Fruit fly (Drosophila melanogaster) whole organism, embryonic: Measurements from ENCODE around the gene Ccp84Ad.

Experiments
- Atf3 ChIP-seq: fragments of 200-800 bp; sonication (Bioruptor generic); optimal IDR thresholded peaks from 3 replicates; lab custom pipeline; 2016; ENCODE audit warnings: missing biosample characterization, missing genetic modification characterization
- CG10209 ChIP-seq: fragments of 200-800 bp; sonication (Bioruptor generic); optimal IDR thresholded peaks from 3 replicates; lab custom pipeline; 2017; ENCODE audit warnings: missing biosample characterization, mild to moderate bottlenecking, missing genetic modification characterization, missing genetic modification reagents
- CG10565 ChIP-seq: fragments of 200-800 bp; sonication (Bioruptor generic); optimal IDR thresholded peaks from 3 replicates; lab custom pipeline; 2016; ENCODE audit warnings: missing biosample characterization, mild to moderate bottlenecking, missing genetic modification characterization
- CG11085 ChIP-seq: fragments of 200-800 bp; sonication (Bioruptor generic); IDR thresholded peaks from 2 replicates; pipeline ENCODE4 v1.3.6; 2022; ENCODE audit warnings: missing biosample characterization, missing genetic modification characterization
- CG1233 ChIP-seq: fragments of 200-800 bp; sonication (Bioruptor generic); optimal IDR thresholded peaks from 4 replicates; lab custom pipeline; 2018; ENCODE audit warnings: missing biosample characterization, mild to moderate bottlenecking, missing genetic modification characterization
- CG13775 ChIP-seq: fragments of 200-800 bp; sonication (Bioruptor generic); optimal IDR thresholded peaks from 3 replicates; lab custom pipeline; 2017; ENCODE audit warnings: missing biosample characterization, mild to moderate bottlenecking, missing genetic modification characterization
- CG15601 ChIP-seq: fragments of 200-800 bp; sonication (Bioruptor generic); optimal IDR thresholded peaks from 3 replicates; lab custom pipeline; 2019; ENCODE audit warnings: missing biosample characterization, mild to moderate bottlenecking, missing genetic modification characterization, moderate library complexity
- CG16779 ChIP-seq: fragments of 200-800 bp; sonication (Bioruptor generic); IDR thresholded peaks from 2 replicates; pipeline ENCODE4 v1.3.6; 2022; ENCODE audit warnings: missing biosample characterization, missing genetic modification characterization
- CG1792 ChIP-seq: fragments of 200-800 bp; sonication (Bioruptor generic); optimal IDR thresholded peaks from 2 replicates; lab custom pipeline; 2016; ENCODE audit warnings: missing biosample characterization, missing genetic modification characterization
- CG2199 ChIP-seq: fragments of 200-800 bp; sonication (Bioruptor generic); IDR thresholded peaks from 3 replicates; pipeline ENCODE4 v1.3.6; 2022; ENCODE audit warnings: missing biosample characterization, missing genetic modification characterization
- CG2202 ChIP-seq: fragments of 200-800 bp; sonication (Bioruptor generic); optimal IDR thresholded peaks from 2 replicates; lab custom pipeline; 2018; ENCODE audit warnings: missing biosample characterization, mild to moderate bottlenecking, missing genetic modification characterization
- CG3065 ChIP-seq: fragments of 200-800 bp; sonication (Bioruptor generic); optimal IDR thresholded peaks from 2 replicates; lab custom pipeline; 2016; ENCODE audit warnings: missing biosample characterization, missing genetic modification characterization
- CG43689 ChIP-seq: fragments of 200-800 bp; sonication (Bioruptor generic); IDR thresholded peaks from 2 replicates; pipeline ENCODE4 v1.3.6; 2022; ENCODE audit warnings: missing biosample characterization, missing genetic modification characterization
- CG4404 ChIP-seq: fragments of 200-800 bp; sonication (Bioruptor generic); IDR thresholded peaks from 2 replicates; pipeline ENCODE4 v1.3.6; 2022; ENCODE audit warnings: missing biosample characterization, missing genetic modification characterization
- CG4617 ChIP-seq: fragments of 200-800 bp; sonication (Bioruptor generic); optimal IDR thresholded peaks from 3 replicates; lab custom pipeline; 2016; ENCODE audit warnings: missing biosample characterization, missing genetic modification characterization, borderline replicate concordance
- CG6791 ChIP-seq: fragments of 200-800 bp; sonication (Bioruptor generic); IDR thresholded peaks from 3 replicates; pipeline ENCODE4 v1.3.6; 2022; ENCODE audit warnings: missing biosample characterization, missing genetic modification characterization; ENCODE audit not compliant: partially characterized antibody
- CG7357 ChIP-seq: fragments of 200-800 bp; sonication (Bioruptor generic); IDR thresholded peaks from 3 replicates; pipeline ENCODE4 v1.3.6; 2022; ENCODE audit warnings: missing biosample characterization, missing genetic modification characterization
- CG7839 ChIP-seq: fragments of 200-800 bp; sonication (Bioruptor generic); optimal IDR thresholded peaks from 3 replicates; lab custom pipeline; 2018; ENCODE audit warnings: missing biosample characterization, mild to moderate bottlenecking, missing genetic modification characterization, moderate library complexity
- CG8478 ChIP-seq: fragments of >200 bp; optimal IDR thresholded peaks from 2 replicates; lab custom pipeline; 2018
- D ChIP-seq, 2 experiments: fragments of 200-800 bp in 1 of 2; fragments of >200 bp in 1 of 2; sonication (Bioruptor generic) in 1 of 2; optimal IDR thresholded peaks; 2 replicates in 1 of 2; 3 replicates in 1 of 2; lab custom pipeline; 2017; ENCODE audit warnings: mild to moderate bottlenecking in 1 of 2, missing biosample characterization in 1 of 2, missing genetic modification characterization in 1 of 2, missing genetic modification reagents in 1 of 2
- D19B ChIP-seq: fragments of 200-800 bp; sonication (Bioruptor generic); optimal IDR thresholded peaks from 2 replicates; lab custom pipeline; 2017; ENCODE audit warnings: missing biosample characterization, mild to moderate bottlenecking, missing genetic modification characterization
- Dip3 ChIP-seq: fragments of 200-800 bp; sonication (Bioruptor generic); optimal IDR thresholded peaks from 3 replicates; lab custom pipeline; 2016; ENCODE audit warnings: missing biosample characterization, missing genetic modification characterization
- Dll ChIP-seq: fragments of 200-800 bp; sonication (Bioruptor generic); IDR thresholded peaks from 4 replicates; pipeline ENCODE4 v1.3.6; 2022; ENCODE audit warnings: missing biosample characterization, missing genetic modification characterization; ENCODE audit not compliant: partially characterized antibody
- Dref ChIP-seq: fragments of 200-800 bp; sonication (Bioruptor generic); IDR thresholded peaks from 2 replicates; pipeline ENCODE4 v1.3.6; 2022; ENCODE audit warnings: missing biosample characterization, missing genetic modification characterization
- H15 ChIP-seq: fragments of 200-800 bp; sonication (Bioruptor generic); IDR thresholded peaks from 3 replicates; pipeline ENCODE4 v1.3.6; 2022; ENCODE audit warnings: missing biosample characterization, missing genetic modification characterization
- HHEX ChIP-seq: fragments of 200-800 bp; sonication (Bioruptor generic); optimal IDR thresholded peaks from 3 replicates; lab custom pipeline; 2017; ENCODE audit warnings: missing biosample characterization, mild to moderate bottlenecking, missing genetic modification characterization, missing genetic modification reagents
- Hmr ChIP-seq: fragments of 200-800 bp; sonication (Bioruptor generic); optimal IDR thresholded peaks from 3 replicates; lab custom pipeline; 2017; ENCODE audit warnings: mild to moderate bottlenecking, missing biosample characterization, missing genetic modification reagents, missing genetic modification characterization
- Hr78 ChIP-seq, 2 experiments: fragments of 200-800 bp in 1 of 2; fragments of >200 bp in 1 of 2; sonication (Bioruptor generic) in 1 of 2; optimal IDR thresholded peaks; 2 replicates each; lab custom pipeline; 2017 to 2019; ENCODE audit warnings: missing biosample characterization in 2 of 2, missing genetic modification characterization in 2 of 2, mild to moderate bottlenecking in 1 of 2, moderate library complexity in 1 of 2
- Mad ChIP-seq: fragments of 200-800 bp; sonication (Bioruptor generic); optimal IDR thresholded peaks from 2 replicates; lab custom pipeline; 2016; ENCODE audit warnings: missing biosample characterization, missing genetic modification characterization
- Med ChIP-seq: fragments of 200-800 bp; sonication (Bioruptor generic); peaks from one replicate; lab custom pipeline; 2016; ENCODE audit warnings: missing biosample characterization, missing genetic modification characterization, mild to moderate bottlenecking, inconsistent platforms, moderate library complexity
- Opbp ChIP-seq: fragments of 200-800 bp; sonication (Bioruptor generic); IDR thresholded peaks from 3 replicates; pipeline ENCODE4 v1.3.6; 2022; ENCODE audit warnings: missing biosample characterization, missing genetic modification characterization; ENCODE audit not compliant: partially characterized antibody
- Rfx ChIP-seq: fragments of 200-800 bp; sonication (Bioruptor generic); IDR thresholded peaks from 2 replicates; pipeline ENCODE4 v1.3.6; 2022; ENCODE audit warnings: missing biosample characterization, missing genetic modification characterization
- Sin3A ChIP-seq: fragments of >200 bp; optimal IDR thresholded peaks from 2 replicates; lab custom pipeline; 2018
- az2 ChIP-seq: fragments of 200-800 bp; sonication (Bioruptor generic); optimal IDR thresholded peaks from 3 replicates; lab custom pipeline; 2016; ENCODE audit warnings: missing biosample characterization, missing genetic modification characterization
- bab2 ChIP-seq: fragments of 200-800 bp; sonication (Bioruptor generic); optimal IDR thresholded peaks from 2 replicates; lab custom pipeline; 2016; ENCODE audit warnings: missing biosample characterization, missing genetic modification characterization
- bsh ChIP-seq, 2 experiments: fragments of 200-800 bp; sonication (Bioruptor generic); optimal IDR thresholded peaks; 2 replicates each; lab custom pipeline; 2017 to 2018; ENCODE audit warnings: mild to moderate bottlenecking in 2 of 2, missing biosample characterization in 2 of 2, missing genetic modification characterization in 2 of 2, moderate library complexity in 1 of 2
- crc ChIP-seq: fragments of 200-800 bp; sonication (Bioruptor generic); optimal IDR thresholded peaks from 2 replicates; lab custom pipeline; 2016; ENCODE audit warnings: missing biosample characterization, missing genetic modification characterization
- cwo ChIP-seq: fragments of 200-800 bp; sonication (Bioruptor generic); optimal IDR thresholded peaks from 3 replicates; lab custom pipeline; 2017; ENCODE audit warnings: missing biosample characterization, missing genetic modification characterization, mild to moderate bottlenecking, moderate library complexity, missing genetic modification reagents
- eve ChIP-seq, 2 experiments: fragments of >200 bp; optimal IDR thresholded peaks; 2 replicates each; lab custom pipeline; 2017; ENCODE audit warnings: missing biosample characterization in 2 of 2, missing genetic modification characterization in 2 of 2
- fru ChIP-seq: fragments of >200 bp; optimal IDR thresholded peaks from 2 replicates; lab custom pipeline; 2017
- her ChIP-seq: fragments of 200-800 bp; sonication (Bioruptor generic); optimal IDR thresholded peaks from 2 replicates; lab custom pipeline; 2016; ENCODE audit warnings: missing biosample characterization, missing genetic modification characterization
- prd ChIP-seq, 3 experiments: fragments of >200 bp in 2 of 3; fragments of 200-800 bp in 1 of 3; sonication (Bioruptor generic) in 1 of 3; optimal IDR thresholded peaks in 2 of 3; IDR thresholded peaks in 1 of 3; 2 replicates in 2 of 3; 3 replicates in 1 of 3; pipeline versions ENCODE4 v1.3.6 to Lab custom; 2017 to 2022; ENCODE audit warnings: missing biosample characterization in 1 of 3, missing genetic modification characterization in 1 of 3
- repo ChIP-seq: fragments of 200-800 bp; sonication (Bioruptor generic); optimal IDR thresholded peaks from 2 replicates; lab custom pipeline; 2016; ENCODE audit warnings: missing biosample characterization, missing genetic modification characterization
- schlank ChIP-seq: fragments of 200-800 bp; sonication (Bioruptor generic); optimal IDR thresholded peaks from 2 replicates; lab custom pipeline; 2018; ENCODE audit warnings: missing biosample characterization, mild to moderate bottlenecking, missing genetic modification characterization
- sd ChIP-seq: fragments of 200-800 bp; sonication (Bioruptor generic); optimal IDR thresholded peaks from 3 replicates; lab custom pipeline; 2018; ENCODE audit warnings: missing biosample characterization, mild to moderate bottlenecking, missing genetic modification characterization, moderate library complexity
- sima ChIP-seq: fragments of 200-800 bp; sonication (Bioruptor generic); optimal IDR thresholded peaks from 2 replicates; lab custom pipeline; 2016; ENCODE audit warnings: missing biosample characterization, missing genetic modification characterization
- sug ChIP-seq: fragments of 200-800 bp; optimal IDR thresholded peaks from 2 replicates; lab custom pipeline; 2019; ENCODE audit warnings: missing biosample characterization, mild to moderate bottlenecking, missing genetic modification characterization, moderate library complexity
- tll ChIP-seq, 2 experiments: fragments of 200-800 bp in 1 of 2; fragments of >200 bp in 1 of 2; sonication (Bioruptor generic) in 1 of 2; optimal IDR thresholded peaks; 2 replicates each; lab custom pipeline; 2017 to 2019; ENCODE audit warnings: missing biosample characterization in 2 of 2, missing genetic modification characterization in 2 of 2, mild to moderate bottlenecking in 1 of 2, moderate library complexity in 1 of 2
- zfh2 ChIP-seq: fragments of 200-800 bp; sonication (Bioruptor generic); optimal IDR thresholded peaks from 2 replicates; lab custom pipeline; 2016; ENCODE audit warnings: missing biosample characterization, missing genetic modification characterization

The Ccp84Ad gene

dm6 chr3R:6672303-6673007 is 20.1 kb upstream of the Ccp84Ad start (continued):
- TF ChIP-seq CG4404 (GFP tag; lab: Robert Waterston, UW) (no peak), sima (GFP tag; lab: Kevin White, UChicago) (no peak), CG7839 (tag; lab: Kevin White, UChicago) (no peak), tll (GFP tag; optimal IDR thresholded peaks at IDR 0.05; lab: Kevin White, UChicago) (no peak), repo (GFP tag; lab: Kevin White, UChicago) (no peak), cwo (no peak), Dref (no peak), Hmr (GFP tag; lab: Kevin White, UChicago) (no peak), CG7357 (no peak), HHEX (GFP tag; lab: Kevin White, UChicago) (no peak), CG16779 (GFP tag; lab: Robert Waterston, UW) (no peak), sug (tag; lab: Kevin White, UChicago) (no peak), CG8478 (lab: Kevin White, UChicago) (no peak), Hr78 (GFP tag; optimal IDR thresholded peaks at IDR 0.05; lab: Kevin White, UChicago) (no peak), Med (no peak), Sin3A (lab: Kevin White, UChicago) (no peak), schlank (no peak), prd (optimal IDR thresholded peaks at IDR 0.05; lab: Kevin White, UChicago) (no peak), prd (GFP tag; IDR thresholded peaks at IDR 0.05; lab: Robert Waterston, UW) (0 out of 3 replicates have a peak, but pooled peaks have one; percentile 23), CG2202 (tag; lab: Kevin White, UChicago) (no peak), crc (no peak), eve (GFP tag; optimal IDR thresholded peaks at IDR 0.05; lab: Kevin White, UChicago) (no peak), CG13775 (GFP tag; lab: Kevin White, UChicago) (peak; percentile 18), zfh2 (GFP tag; lab: Kevin White, UChicago) (no peak), CG1233 (GFP tag; lab: Kevin White, UChicago) (no peak), az2 (GFP tag; lab: Kevin White, UChicago) (no peak), Rfx (GFP tag; lab: Robert Waterston, UW) (no peak), CG4617 (GFP tag; lab: Kevin White, UChicago) (no peak), Atf3 (GFP tag; lab: Kevin White, UChicago) (no peak), sd (peak; percentile 89), CG10209 (GFP tag; lab: Kevin White, UChicago) (no peak), H15 (GFP tag; lab: Robert Waterston, UW) (no peak), Mad (GFP tag; lab: Kevin White, UChicago) (no peak), CG3065 (no peak), bsh (GFP tag; optimal IDR thresholded peaks at IDR 0.05; lab: Kevin White, UChicago) (no peak), CG15601 (tag; lab: Kevin White, UChicago) (no peak), D (optimal IDR thresholded peaks at IDR 0.05; lab: Kevin White, UChicago) (no peak), D (GFP tag; optimal IDR thresholded peaks at IDR 0.05; lab: Kevin White, UChicago) (peak; percentile 43), CG43689 (GFP tag; lab: Robert Waterston, UW) (no peak), Opbp (peak; percentile 31; the same call in 1 of the 3 replicates), Dip3 (GFP tag; lab: Kevin White, UChicago) (no peak), D19B (GFP tag; lab: Kevin White, UChicago) (peak; percentile 10), CG10565 (GFP tag; lab: Kevin White, UChicago) (no peak), CG1792 (GFP tag; lab: Kevin White, UChicago) (no peak), CG11085 (GFP tag; lab: Robert Waterston, UW) (no peak), Dll (peak; percentile 64; the same call in 1 of the 4 replicates), her (GFP tag; lab: Kevin White, UChicago) (no peak), fru (lab: Kevin White, UChicago) (no peak), CG6791 (GFP tag; lab: Robert Waterston, UW) (peak; percentile 72), bab2 (GFP tag; lab: Kevin White, UChicago) (no peak), CG2199 (GFP tag; lab: Robert Waterston, UW) (0 out of 3 replicates have a peak, but pooled peaks have one; percentile 68)
